Worm (Caenorhabditis elegans) whole organism, early embryonic: ENCODE results near the gene mrps-10.

ENCODE experiments used
- B0310.2 ChIP-seq: sonication (generic microtip); optimal IDR thresholded peaks from 2 replicates; lab custom pipeline; 2016; ENCODE audit warnings: mild to moderate bottlenecking, missing genetic modification characterization, missing compliant biosample characterization
- F13C5.2 ChIP-seq: sonication (generic microtip); optimal IDR thresholded peaks from 2 replicates; lab custom pipeline; 2017; ENCODE audit warnings: mild to moderate bottlenecking, missing genetic modification characterization, inconsistent platforms, missing compliant biosample characterization
- aly-1 ChIP-seq: sonication (generic microtip); optimal IDR thresholded peaks from 2 replicates; lab custom pipeline; 2016; ENCODE audit warnings: missing genetic modification characterization, missing compliant biosample characterization
- ama-1 ChIP-seq: fragments of 150-350 bp; optimal IDR thresholded peaks from 2 replicates; lab custom pipeline; 2014
- ceh-13 ChIP-seq: fragments of 200-800 bp; sonication (Bioruptor generic); optimal IDR thresholded peaks from 2 replicates; lab custom pipeline; 2018; ENCODE audit warnings: mild to moderate bottlenecking, missing genetic modification characterization, missing compliant biosample characterization
- ceh-36 ChIP-seq: sonication (generic microtip); optimal IDR thresholded peaks from 2 replicates; lab custom pipeline; 2016; ENCODE audit warnings: missing genetic modification characterization, inconsistent platforms, missing compliant biosample characterization
- ets-7 ChIP-seq: sonication (generic microtip); optimal IDR thresholded peaks from 2 replicates; lab custom pipeline; 2016; ENCODE audit warnings: missing genotype, missing genetic modification characterization, missing compliant biosample characterization
- flt-1 ChIP-seq: fragments of 200-800 bp; sonication (Bioruptor generic); IDR thresholded peaks from 2 replicates; pipeline ENCODE4 v1.3.6; 2022; ENCODE audit warnings: missing genetic modification characterization, missing compliant biosample characterization
- hmbx-1 ChIP-seq: sonication (generic microtip); optimal IDR thresholded peaks from 2 replicates; lab custom pipeline; 2016; ENCODE audit warnings: mild to moderate bottlenecking, missing genetic modification characterization, missing compliant biosample characterization
- hmg-4 ChIP-seq: fragments of 200-800 bp; sonication (Bioruptor generic); optimal IDR thresholded peaks from 2 replicates; lab custom pipeline; 2018; ENCODE audit warnings: mild to moderate bottlenecking, missing genetic modification characterization, missing compliant biosample characterization
- hnd-1 ChIP-seq: sonication (generic microtip); optimal IDR thresholded peaks from 2 replicates; lab custom pipeline; 2016; ENCODE audit warnings: missing genetic modification characterization, missing compliant biosample characterization
- pes-1 ChIP-seq: fragments of 200-800 bp; sonication (Bioruptor generic); IDR thresholded peaks from 2 replicates; pipeline ENCODE4 v1.3.6; 2022; ENCODE audit warnings: missing genetic modification reagents, missing genetic modification characterization, missing compliant biosample characterization
- scrt-1 ChIP-seq: fragments of 200-800 bp; sonication (Bioruptor generic); IDR thresholded peaks from 2 replicates; pipeline ENCODE4 v1.3.6; 2022; ENCODE audit warnings: missing genetic modification characterization, missing compliant biosample characterization
- sea-1 ChIP-seq: fragments of 200-800 bp; sonication (Bioruptor generic); conservative IDR thresholded peaks from 2 replicates; pipeline ENCODE4 v1.3.6; 2022; ENCODE audit warnings: missing genetic modification characterization, missing compliant biosample characterization
- tbx-11 ChIP-seq: fragments of 200-800 bp; sonication (Bioruptor generic); IDR thresholded peaks from 2 replicates; pipeline ENCODE4 v1.3.6; 2022; ENCODE audit warnings: missing genetic modification characterization, missing compliant biosample characterization
- tbx-37 ChIP-seq: fragments of 200-800 bp; sonication (Bioruptor generic); conservative IDR thresholded peaks from 2 replicates; pipeline ENCODE4 v1.3.6; 2022; ENCODE audit warnings: missing genetic modification reagents, missing genetic modification characterization, missing compliant biosample characterization
- tra-4 ChIP-seq: sonication (generic microtip); optimal IDR thresholded peaks from 2 replicates; lab custom pipeline; 2017; ENCODE audit warnings: missing genetic modification characterization, missing compliant biosample characterization

Gene mrps-10

ce11 chrIII:12929573-12929972 lies 3.2 kb downstream of the mrps-10 start, which contains the start of gene Y37D8A.19:
Gene Y37D8A.19 (plus strand): TSS chrIII:12929873.
- TF ChIP-seq tbx-11 (GFP tag; lab: Robert Waterston, UW), result no peak
- no peak for TF ChIP-seq ceh-13 (GFP tag; lab: Kevin White, UChicago)
- TF ChIP-seq pes-1 (GFP tag; lab: Robert Waterston, UW), result no peak
- no peak for TF ChIP-seq ets-7 (tag; lab: Kevin White, UChicago)
- TF ChIP-seq F13C5.2 (tag; lab: Kevin White, UChicago), result no peak
- TF ChIP-seq scrt-1 (GFP tag; lab: Robert Waterston, UW), result no peak
- no peak for TF ChIP-seq aly-1 (tag; lab: Kevin White, UChicago)
- no peak for TF ChIP-seq B0310.2 (tag; lab: Kevin White, UChicago)
- no peak for TF ChIP-seq hmbx-1 (tag; lab: Kevin White, UChicago)
- TF ChIP-seq tbx-37 (GFP tag; lab: Robert Waterston, UW), result no peak

- TF ChIP-seq aly-1 (tag; lab: Kevin White, UChicago) (no peak), hnd-1 (tag; lab: Kevin White, UChicago) (no peak), sea-1 (GFP tag; lab: Robert Waterston, UW) (no peak), hmbx-1 (tag; lab: Kevin White, UChicago) (no peak), pes-1 (GFP tag; lab: Robert Waterston, UW) (no peak), F13C5.2 (tag; lab: Kevin White, UChicago) (no peak), ama-1 (lab: Kevin White, UChicago) (no peak)
Observed at ce11 chrIII:12931108-12931507, 4.8 kb downstream of the mrps-10 start.

ce11 chrIII:12931786-12932427 lies 5.5 kb downstream of the mrps-10 start, which contains the start of gene rbm-7:
Gene rbm-7 (minus strand): TSS chrIII:12931867.
- TF ChIP-seq pes-1 (GFP tag; lab: Robert Waterston, UW) (no peak), scrt-1 (GFP tag; lab: Robert Waterston, UW) (no peak), flt-1 (GFP tag; lab: Robert Waterston, UW) (no peak), ama-1 (lab: Kevin White, UChicago) (no peak), B0310.2 (tag; lab: Kevin White, UChicago) (no peak), sea-1 (GFP tag; lab: Robert Waterston, UW) (no peak), ceh-36 (tag; lab: Kevin White, UChicago) (no peak), tra-4 (tag; lab: Kevin White, UChicago) (no peak), tbx-11 (GFP tag; lab: Robert Waterston, UW) (no peak), hnd-1 (tag; lab: Kevin White, UChicago) (no peak), hmg-4 (GFP tag; lab: Kevin White, UChicago) (no peak), tbx-37 (GFP tag; lab: Robert Waterston, UW) (no peak)

- TF ChIP-seq sea-1 (GFP tag; lab: Robert Waterston, UW), result no peak
- no peak for TF ChIP-seq pes-1 (GFP tag; lab: Robert Waterston, UW)
- no peak for TF ChIP-seq tbx-37 (GFP tag; lab: Robert Waterston, UW)
- TF ChIP-seq tra-4 (tag; lab: Kevin White, UChicago), result no peak
- TF ChIP-seq ceh-36 (tag; lab: Kevin White, UChicago), result no peak
- no peak for TF ChIP-seq ama-1 (lab: Kevin White, UChicago)
- TF ChIP-seq F13C5.2 (tag; lab: Kevin White, UChicago), result no peak
- no peak for TF ChIP-seq scrt-1 (GFP tag; lab: Robert Waterston, UW)
- TF ChIP-seq flt-1 (GFP tag; lab: Robert Waterston, UW), result no peak
- TF ChIP-seq hmg-4 (GFP tag; lab: Kevin White, UChicago), result no peak
- no peak for TF ChIP-seq ets-7 (tag; lab: Kevin White, UChicago)
- no peak for TF ChIP-seq hmbx-1 (tag; lab: Kevin White, UChicago)
- no peak for TF ChIP-seq tbx-11 (GFP tag; lab: Robert Waterston, UW)
- TF ChIP-seq hnd-1 (tag; lab: Kevin White, UChicago), result no peak
- no peak for TF ChIP-seq B0310.2 (tag; lab: Kevin White, UChicago)
- no peak for TF ChIP-seq ceh-13 (GFP tag; lab: Kevin White, UChicago)
- no peak for TF ChIP-seq aly-1 (tag; lab: Kevin White, UChicago)
Observed at ce11 chrIII:12932776-12933175, 6.4 kb downstream of the mrps-10 start.

- TF ChIP-seq hmbx-1 (tag; lab: Kevin White, UChicago) (no peak), tbx-37 (GFP tag; lab: Robert Waterston, UW) (no peak), tra-4 (tag; lab: Kevin White, UChicago) (no peak), hnd-1 (tag; lab: Kevin White, UChicago) (no peak)
Observed at ce11 chrIII:12934417-12934816, 8.1 kb downstream of the mrps-10 start, which contains the start of gene epg-3. Gene epg-3 (plus strand): TSS chrIII:12934717.

ce11 chrIII:12942307-12942706 lies 15.9 kb downstream of the mrps-10 start, which contains the start of gene unc-25:
Gene unc-25 (plus strand): TSS chrIII:12942651.
- TF ChIP-seq sea-1 (GFP tag; lab: Robert Waterston, UW) (no peak), flt-1 (GFP tag; lab: Robert Waterston, UW) (no peak), F13C5.2 (tag; lab: Kevin White, UChicago) (no peak), pes-1 (GFP tag; lab: Robert Waterston, UW) (no peak), ceh-13 (GFP tag; lab: Kevin White, UChicago) (no peak), scrt-1 (GFP tag; lab: Robert Waterston, UW) (no peak), tbx-37 (GFP tag; lab: Robert Waterston, UW) (no peak), tra-4 (tag; lab: Kevin White, UChicago) (no peak), ets-7 (tag; lab: Kevin White, UChicago) (no peak), ceh-36 (tag; lab: Kevin White, UChicago) (no peak), B0310.2 (tag; lab: Kevin White, UChicago) (no peak), aly-1 (tag; lab: Kevin White, UChicago) (no peak), hnd-1 (tag; lab: Kevin White, UChicago) (no peak), tbx-11 (GFP tag; lab: Robert Waterston, UW) (no peak), hmbx-1 (tag; lab: Kevin White, UChicago) (no peak)
